Fruit fly (Drosophila melanogaster): Measurements from ENCODE around the gene Hk.

Gene Hk

DNA sequence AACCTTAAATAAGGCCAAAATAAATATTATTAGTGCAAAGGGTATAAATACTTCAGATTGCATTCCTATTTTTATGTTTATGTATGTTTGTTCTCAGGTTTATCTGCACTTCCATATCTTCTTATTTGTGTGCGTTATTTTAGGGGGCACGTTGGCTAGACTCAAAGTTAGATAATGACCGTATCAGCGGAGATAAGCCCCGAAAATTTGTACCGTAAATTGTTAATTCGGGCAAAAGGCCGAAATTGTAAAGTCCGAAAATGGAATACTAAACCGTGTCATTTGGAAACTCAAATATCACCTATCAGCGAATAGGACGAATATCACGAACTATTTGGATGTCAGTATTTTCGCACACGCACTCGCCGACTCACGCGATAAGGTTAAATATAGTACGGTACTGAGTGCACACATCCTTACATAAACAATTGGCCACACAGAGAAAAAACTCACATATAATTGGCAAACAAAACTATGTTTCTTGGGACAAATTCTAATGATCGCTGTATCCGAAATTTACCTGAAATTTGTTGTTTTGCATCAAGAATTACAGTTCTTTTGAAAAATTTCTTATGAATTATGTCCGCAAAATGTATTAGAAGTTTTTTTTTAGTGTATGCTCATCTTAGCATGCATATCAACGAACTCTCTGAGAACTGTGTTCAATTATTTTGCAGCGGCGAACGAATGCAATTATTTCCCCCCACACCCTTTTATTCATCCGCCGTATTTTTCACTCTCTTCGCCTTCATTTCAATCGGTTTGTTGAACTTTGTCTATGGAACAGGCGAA is at the start of gene Hk (continued):
- peak; percentile 25 for TF ChIP-seq dmrt99B (tag; optimal IDR thresholded peaks at IDR 0.05)
- no peak for TF ChIP-seq disco-r (GFP tag; optimal IDR thresholded peaks at IDR 0.05)
- TF ChIP-seq CkIIα-i1 (GFP tag; IDR thresholded peaks at IDR 0.05): no peak
- no peak for TF ChIP-seq CG2199 (GFP tag; IDR thresholded peaks at IDR 0.05)
- TF ChIP-seq CG4820 (GFP tag; optimal IDR thresholded peaks at IDR 0.05): no peak
- TF ChIP-seq ind (GFP tag; optimal IDR thresholded peaks at IDR 0.05): peak; percentile 53
- TF ChIP-seq CG9932 (GFP tag; IDR thresholded peaks at IDR 0.05): peak; percentile 21; the same call in 1 of the 2 replicates
- peak; percentile 40 for TF ChIP-seq PHDP (tag; optimal IDR thresholded peaks at IDR 0.05)
- peak; percentile 21 for TF ChIP-seq eyg (GFP tag; optimal IDR thresholded peaks at IDR 0.05)
- TF ChIP-seq pan (optimal IDR thresholded peaks at IDR 0.05): no peak
- no peak for TF ChIP-seq pan (GFP tag; optimal IDR thresholded peaks at IDR 0.05 in 1 of 2, IDR thresholded peaks at IDR 0.05 in 1 of 2)
- TF ChIP-seq emc (GFP tag; optimal IDR thresholded peaks at IDR 0.05): peak; percentile 17
- 0 out of 2 replicates have a peak, but pooled peaks have one; percentile 20 for TF ChIP-seq CG6689 (GFP tag; IDR thresholded peaks at IDR 0.05)
- no peak for TF ChIP-seq CG1647 (GFP tag; optimal IDR thresholded peaks at IDR 0.05)
- peak; percentile 55 for TF ChIP-seq cwo (GFP tag; optimal IDR thresholded peaks at IDR 0.05)
- TF ChIP-seq Chrac-16 (GFP tag; optimal IDR thresholded peaks at IDR 0.05): peak; percentile 6
- peak; percentile 16 for TF ChIP-seq Atf-2 (GFP tag; optimal IDR thresholded peaks at IDR 0.05)
- no peak for TF ChIP-seq jigr1 (GFP tag; IDR thresholded peaks at IDR 0.05)
- peak; percentile 24 for TF ChIP-seq Side (GFP tag; optimal IDR thresholded peaks at IDR 0.05)
- TF ChIP-seq Hmr (GFP tag; optimal IDR thresholded peaks at IDR 0.05): peak; percentile 58
- TF ChIP-seq CG15601 (tag; optimal IDR thresholded peaks at IDR 0.05): no peak
- peak; percentile 48; the same call in 1 of the 2 replicates for TF ChIP-seq Ada2b (GFP tag; IDR thresholded peaks at IDR 0.05)
- no peak for TF ChIP-seq Elba2 (GFP tag; optimal IDR thresholded peaks at IDR 0.05)
- TF ChIP-seq fd96Cb (tag; optimal IDR thresholded peaks at IDR 0.05): no peak
- TF ChIP-seq CG12104 (GFP tag; optimal IDR thresholded peaks at IDR 0.05): peak; percentile 32
- TF ChIP-seq prd (optimal IDR thresholded peaks at IDR 0.05): no peak
- peak; percentile 48; the same call in 2 of the 3 replicates for TF ChIP-seq prd (GFP tag; IDR thresholded peaks at IDR 0.05)
- peak; percentile 16 for TF ChIP-seq corto (GFP tag; optimal IDR thresholded peaks at IDR 0.05)
- TF ChIP-seq cas (GFP tag; IDR thresholded peaks at IDR 0.05): no peak
- no peak for TF ChIP-seq slou (GFP tag; optimal IDR thresholded peaks at IDR 0.05)
- peak; percentile 45; the same call in 1 of the 3 replicates for TF ChIP-seq dysf (GFP tag; IDR thresholded peaks at IDR 0.05)
- peak; percentile 38 for TF ChIP-seq tx (GFP tag; optimal IDR thresholded peaks at IDR 0.05)
- no peak for TF ChIP-seq lola (GFP tag; optimal IDR thresholded peaks at IDR 0.05)
- no peak for TF ChIP-seq CG18764 (GFP tag; optimal IDR thresholded peaks at IDR 0.05)
- peak; percentile 16 for TF ChIP-seq HHEX (GFP tag; optimal IDR thresholded peaks at IDR 0.05)
- TF ChIP-seq CG4424 (GFP tag; optimal IDR thresholded peaks at IDR 0.05): no peak
- 0 out of 2 replicates have a peak, but pooled peaks have one; percentile 16 for TF ChIP-seq esg (GFP tag; conservative IDR thresholded peaks at IDR 0.05)
- TF ChIP-seq CG30403 (GFP tag; optimal IDR thresholded peaks at IDR 0.05): peak; percentile 45
- TF ChIP-seq grn (GFP tag; optimal IDR thresholded peaks at IDR 0.05): no peak
- no peak for TF ChIP-seq rib (GFP tag; IDR thresholded peaks at IDR 0.05)
- TF ChIP-seq fu2 (GFP tag; optimal IDR thresholded peaks at IDR 0.05): peak; percentile 33
- no peak for TF ChIP-seq NFAT (GFP tag; IDR thresholded peaks at IDR 0.05)
- peak; percentile 25 for TF ChIP-seq Bteb2 (GFP tag; optimal IDR thresholded peaks at IDR 0.05)
- peak; percentile 7 for TF ChIP-seq CG17385 (GFP tag; optimal IDR thresholded peaks at IDR 0.05)
- peak; percentile 31 for TF ChIP-seq CG15269 (tag; optimal IDR thresholded peaks at IDR 0.05)
- TF ChIP-seq ftz-f1 (GFP tag; optimal IDR thresholded peaks at IDR 0.05): no peak
- peak; percentile 38 for TF ChIP-seq Sox102F (GFP tag; optimal IDR thresholded peaks at IDR 0.05)
- peak; percentile 8 for TF ChIP-seq luna (GFP tag; optimal IDR thresholded peaks at IDR 0.05)
- TF ChIP-seq CG11695 (GFP tag; IDR thresholded peaks at IDR 0.05): 0 out of 3 replicates have a peak, but pooled peaks have one; percentile 8
- TF ChIP-seq CG17328 (GFP tag; IDR thresholded peaks at IDR 0.05): 0 out of 2 replicates have a peak, but pooled peaks have one; percentile 28

Data from whole organism, embryonic.